Worm (Caenorhabditis elegans) whole organism, L1 larva: ENCODE results near the gene Y37E11AL.12.

ENCODE experiments used
- ceh-82 ChIP-seq, 3 experiments: fragments of 150-350 bp in 1 of 3; sonication (generic microtip) in 2 of 3; optimal IDR thresholded peaks; 2 replicates each; lab custom pipeline; 2014 to 2017; ENCODE audit warnings: missing biosample characterization in 3 of 3, missing genetic modification characterization in 3 of 3
- dsc-1 ChIP-seq: sonication (generic microtip); optimal IDR thresholded peaks from 2 replicates; lab custom pipeline; 2016; ENCODE audit warnings: mild to moderate bottlenecking, missing genetic modification characterization, missing compliant biosample characterization
- efl-3 ChIP-seq: fragments of 200-800 bp; sonication (Bioruptor generic); optimal IDR thresholded peaks from 2 replicates; lab custom pipeline; 2018; ENCODE audit warnings: mild to moderate bottlenecking, missing genetic modification characterization, missing compliant biosample characterization
- grh-1 ChIP-seq: fragments of 200-800 bp; sonication (Bioruptor generic); IDR thresholded peaks from 2 replicates; pipeline ENCODE4 v1.3.6; 2022; ENCODE audit warnings: missing genetic modification reagents, missing genetic modification characterization, missing compliant biosample characterization
- nhr-11 ChIP-seq: fragments of 150-350 bp; optimal IDR thresholded peaks from 2 replicates; lab custom pipeline; 2014; ENCODE audit warnings: missing biosample characterization, missing genetic modification characterization
- nhr-76 ChIP-seq: sonication (generic microtip); optimal IDR thresholded peaks from 2 replicates; lab custom pipeline; 2017; ENCODE audit warnings: missing biosample characterization, missing genetic modification characterization
- pag-3 ChIP-seq: sonication (generic microtip); optimal IDR thresholded peaks from 2 replicates; lab custom pipeline; 2017; ENCODE audit warnings: missing genetic modification characterization, mild to moderate bottlenecking, missing compliant biosample characterization, antibody characterized with exemption, borderline replicate concordance; ENCODE audit not compliant: insufficient read depth
- rnt-1 ChIP-seq: sonication (generic microtip); optimal IDR thresholded peaks from 2 replicates; lab custom pipeline; 2016; ENCODE audit warnings: mild to moderate bottlenecking, missing genetic modification characterization, moderate library complexity, missing compliant biosample characterization
- unc-62 ChIP-seq: fragments of 150-350 bp; optimal IDR thresholded peaks from 2 replicates; lab custom pipeline; 2014; ENCODE audit warnings: missing biosample characterization, missing genetic modification reagents, missing genetic modification characterization
- zag-1 ChIP-seq: fragments of 150-350 bp; optimal IDR thresholded peaks from 2 replicates; lab custom pipeline; 2014; ENCODE audit warnings: missing biosample characterization, missing genetic modification characterization
- ztf-11 ChIP-seq, 2 experiments: sonication (generic microtip); optimal IDR thresholded peaks; 2 replicates each; lab custom pipeline; 2016 to 2017; ENCODE audit warnings: missing genetic modification characterization in 2 of 2, missing biosample characterization in 1 of 2, missing compliant biosample characterization in 1 of 2

DNA sequence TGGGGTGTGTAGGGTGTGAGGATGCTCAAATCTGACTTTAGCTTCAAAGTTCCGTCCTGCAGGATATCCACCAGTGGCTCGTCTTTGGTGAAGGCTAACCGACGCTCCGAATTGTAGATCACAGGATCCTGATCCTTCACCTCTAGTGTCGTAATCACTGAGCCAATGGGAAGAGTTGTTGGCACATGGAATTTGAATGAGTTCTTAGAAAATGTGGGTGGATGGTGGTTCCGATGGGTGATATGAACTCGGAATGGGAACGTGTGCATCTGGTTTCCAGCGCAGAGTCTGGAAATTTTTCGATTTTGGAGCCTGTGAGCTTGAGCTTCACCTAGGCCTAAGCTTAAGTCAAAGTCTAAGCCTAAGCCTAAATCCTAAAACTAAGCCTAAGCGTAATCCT is 35.2 kb downstream of the Y37E11AL.12 start:
- TF ChIP-seq grh-1: no peak
- TF ChIP-seq nhr-11 (tag; lab: Kevin White, UChicago): no peak
- no peak for TF ChIP-seq rnt-1 (tag; lab: Kevin White, UChicago)
- TF ChIP-seq unc-62: no peak
- no peak for TF ChIP-seq zag-1 (tag; lab: Kevin White, UChicago)
- TF ChIP-seq ztf-11 (tag; optimal IDR thresholded peaks at IDR 0.05; lab: Kevin White, UChicago): no peak
- no peak for TF ChIP-seq efl-3 (GFP tag; lab: Kevin White, UChicago)
- TF ChIP-seq dsc-1 (tag; lab: Kevin White, UChicago): no peak
- TF ChIP-seq ceh-82 (tag; optimal IDR thresholded peaks at IDR 0.05; lab: Kevin White, UChicago): no peak
- TF ChIP-seq pag-3 (tag; lab: Kevin White, UChicago): no peak
- TF ChIP-seq nhr-76 (tag; lab: Kevin White, UChicago): no peak
